Fruit fly (Drosophila melanogaster) whole organism, embryonic: ENCODE results near the gene CG31922.

Experiments
- Adf1 ChIP-seq: fragments of 200-800 bp; sonication (Bioruptor generic); IDR thresholded peaks from 2 replicates; pipeline ENCODE4 v1.3.6; 2022; ENCODE audit warnings: missing biosample characterization, missing genetic modification characterization
- B-H2 ChIP-seq: fragments of 200-800 bp; sonication (Bioruptor generic); optimal IDR thresholded peaks from 2 replicates; lab custom pipeline; 2018; ENCODE audit warnings: missing biosample characterization, mild to moderate bottlenecking, missing genetic modification characterization
- CG1024 ChIP-seq: fragments of 200-800 bp; sonication (Bioruptor generic); IDR thresholded peaks from 2 replicates; pipeline ENCODE4 v1.3.6; 2022; ENCODE audit warnings: missing biosample characterization, missing genetic modification characterization
- CG10366 ChIP-seq: fragments of 200-800 bp; sonication (Bioruptor generic); IDR thresholded peaks from 2 replicates; pipeline ENCODE4 v1.3.6; 2022; ENCODE audit warnings: missing biosample characterization, missing genetic modification characterization
- CG10565 ChIP-seq: fragments of 200-800 bp; sonication (Bioruptor generic); optimal IDR thresholded peaks from 3 replicates; lab custom pipeline; 2016; ENCODE audit warnings: missing biosample characterization, mild to moderate bottlenecking, missing genetic modification characterization
- CG1233 ChIP-seq: fragments of 200-800 bp; sonication (Bioruptor generic); optimal IDR thresholded peaks from 4 replicates; lab custom pipeline; 2018; ENCODE audit warnings: missing biosample characterization, mild to moderate bottlenecking, missing genetic modification characterization
- CG13775 ChIP-seq: fragments of 200-800 bp; sonication (Bioruptor generic); optimal IDR thresholded peaks from 3 replicates; lab custom pipeline; 2017; ENCODE audit warnings: missing biosample characterization, mild to moderate bottlenecking, missing genetic modification characterization
- CG14710 ChIP-seq: fragments of 200-800 bp; sonication (Bioruptor generic); optimal IDR thresholded peaks from 3 replicates; lab custom pipeline; 2019; ENCODE audit warnings: missing biosample characterization, mild to moderate bottlenecking, missing genetic modification characterization, moderate library complexity
- CG15011 ChIP-seq: fragments of 200-800 bp; sonication (Bioruptor generic); optimal IDR thresholded peaks from 3 replicates; lab custom pipeline; 2018; ENCODE audit warnings: missing biosample characterization, mild to moderate bottlenecking, missing genetic modification characterization
- CG15073 ChIP-seq: fragments of 200-800 bp; sonication (Bioruptor generic); optimal IDR thresholded peaks from 2 replicates; lab custom pipeline; 2016; ENCODE audit warnings: missing biosample characterization, missing genetic modification characterization
- CG16863 ChIP-seq: fragments of 200-800 bp; sonication (Bioruptor generic); optimal IDR thresholded peaks from 3 replicates; lab custom pipeline; 2016; ENCODE audit warnings: missing biosample characterization, missing genetic modification characterization
- CG17186 ChIP-seq: fragments of 200-800 bp; sonication (Bioruptor generic); optimal IDR thresholded peaks from 3 replicates; lab custom pipeline; 2017; ENCODE audit warnings: missing biosample characterization, missing genetic modification reagents, missing genetic modification characterization
- CG2129 ChIP-seq: fragments of 200-800 bp; sonication (Bioruptor generic); IDR thresholded peaks from 2 replicates; pipeline ENCODE4 v1.3.6; 2022; ENCODE audit warnings: missing biosample characterization, missing genetic modification characterization; ENCODE audit not compliant: partially characterized antibody
- CG30431 ChIP-seq: fragments of 200-800 bp; sonication (Bioruptor generic); optimal IDR thresholded peaks from 2 replicates; lab custom pipeline; 2017; ENCODE audit warnings: missing biosample characterization, missing genetic modification characterization
- CG31224 ChIP-seq: fragments of 200-800 bp; sonication (Bioruptor generic); IDR thresholded peaks from 2 replicates; pipeline ENCODE4 v1.3.6; 2022; ENCODE audit warnings: missing biosample characterization, missing genetic modification characterization
- CG31441 ChIP-seq: fragments of 200-800 bp; sonication (Bioruptor generic); IDR thresholded peaks from 2 replicates; pipeline ENCODE4 v1.3.6; 2022; ENCODE audit warnings: missing biosample characterization, missing genetic modification characterization
- CG33557 ChIP-seq: fragments of 200-800 bp; sonication (Bioruptor generic); optimal IDR thresholded peaks from 2 replicates; lab custom pipeline; 2019; ENCODE audit warnings: missing biosample characterization, mild to moderate bottlenecking, missing genetic modification characterization, moderate library complexity
- CG5245 ChIP-seq: fragments of 200-800 bp; sonication (Bioruptor generic); optimal IDR thresholded peaks from 3 replicates; lab custom pipeline; 2016; ENCODE audit warnings: missing biosample characterization, missing genetic modification characterization
- CG6791 ChIP-seq: fragments of 200-800 bp; sonication (Bioruptor generic); IDR thresholded peaks from 3 replicates; pipeline ENCODE4 v1.3.6; 2022; ENCODE audit warnings: missing biosample characterization, missing genetic modification characterization; ENCODE audit not compliant: partially characterized antibody
- CG7271 ChIP-seq: fragments of 200-800 bp; sonication (Bioruptor generic); optimal IDR thresholded peaks from 2 replicates; lab custom pipeline; 2018; ENCODE audit warnings: missing biosample characterization, mild to moderate bottlenecking, missing genetic modification characterization, moderate library complexity
- Camta ChIP-seq: fragments of 200-800 bp; sonication (Bioruptor generic); optimal IDR thresholded peaks from 2 replicates; lab custom pipeline; 2016; ENCODE audit warnings: missing biosample characterization, missing genetic modification characterization
- Dbx ChIP-seq: fragments of 200-800 bp; sonication (Bioruptor generic); IDR thresholded peaks from 3 replicates; pipeline ENCODE4 v1.3.6; 2022; ENCODE audit warnings: missing biosample characterization, missing genetic modification characterization
- Doc2 ChIP-seq: fragments of 200-800 bp; sonication (Bioruptor generic); IDR thresholded peaks from 2 replicates; pipeline ENCODE4 v1.3.6; 2022; ENCODE audit warnings: missing biosample characterization, missing genetic modification characterization
- Dp ChIP-seq: fragments of 200-800 bp; sonication (Bioruptor generic); optimal IDR thresholded peaks from 2 replicates; lab custom pipeline; 2018; ENCODE audit warnings: missing biosample characterization, mild to moderate bottlenecking, missing genetic modification characterization, moderate library complexity
- Ets65A ChIP-seq: fragments of 200-800 bp; sonication (Bioruptor generic); peaks from one replicate; lab custom pipeline; 2016; ENCODE audit warnings: missing biosample characterization, missing genetic modification characterization
- HHEX ChIP-seq: fragments of 200-800 bp; sonication (Bioruptor generic); optimal IDR thresholded peaks from 3 replicates; lab custom pipeline; 2017; ENCODE audit warnings: missing biosample characterization, mild to moderate bottlenecking, missing genetic modification characterization, missing genetic modification reagents
- NC2α ChIP-seq: fragments of 200-800 bp; sonication (Bioruptor generic); optimal IDR thresholded peaks from 2 replicates; lab custom pipeline; 2016; ENCODE audit warnings: missing biosample characterization, missing genetic modification characterization
- Neu2 ChIP-seq: fragments of 200-800 bp; sonication (Bioruptor generic); optimal IDR thresholded peaks from 3 replicates; lab custom pipeline; 2016; ENCODE audit warnings: missing biosample characterization, missing genetic modification characterization, borderline replicate concordance
- Nf-YA ChIP-seq: fragments of 200-800 bp; sonication (Bioruptor generic); IDR thresholded peaks from 2 replicates; pipeline ENCODE4 v1.3.6; 2022; ENCODE audit warnings: missing biosample characterization, missing genetic modification characterization
- Trl ChIP-seq, 3 experiments: fragments of >200 bp in 2 of 3; fragments of 200-800 bp in 1 of 3; sonication (Bioruptor generic) in 1 of 3; optimal IDR thresholded peaks; 2 replicates in 1 of 3; 3 replicates in 2 of 3; lab custom pipeline; 2016 to 2017; ENCODE audit warnings: missing biosample characterization in 1 of 3, missing genetic modification characterization in 1 of 3
- Usf ChIP-seq: fragments of 200-800 bp; sonication (Bioruptor generic); optimal IDR thresholded peaks from 2 replicates; lab custom pipeline; 2017; ENCODE audit warnings: missing genotype, missing biosample characterization, missing genetic modification characterization
- bsh ChIP-seq, 2 experiments: fragments of 200-800 bp; sonication (Bioruptor generic); optimal IDR thresholded peaks; 2 replicates each; lab custom pipeline; 2017 to 2018; ENCODE audit warnings: mild to moderate bottlenecking in 2 of 2, missing biosample characterization in 2 of 2, missing genetic modification characterization in 2 of 2, moderate library complexity in 1 of 2
- btn ChIP-seq: fragments of 200-800 bp; sonication (Bioruptor generic); optimal IDR thresholded peaks from 2 replicates; lab custom pipeline; 2016; ENCODE audit warnings: missing biosample characterization, missing genetic modification characterization
- croc ChIP-seq: fragments of 200-800 bp; sonication (Bioruptor generic); conservative IDR thresholded peaks from 3 replicates; pipeline ENCODE4 v1.3.6; 2022; ENCODE audit warnings: missing biosample characterization, missing genetic modification characterization
- crol ChIP-seq: fragments of 200-800 bp; sonication (Bioruptor generic); IDR thresholded peaks from 2 replicates; pipeline ENCODE4 v1.3.6; 2022; ENCODE audit warnings: missing biosample characterization, missing genetic modification characterization
- dpn ChIP-seq, 2 experiments: fragments of 200-800 bp; sonication (Bioruptor generic); optimal IDR thresholded peaks; 3 replicates each; lab custom pipeline; 2016; ENCODE audit warnings: missing biosample characterization in 2 of 2, missing genetic modification characterization in 2 of 2
- fd102C ChIP-seq: fragments of 200-800 bp; sonication (Bioruptor generic); optimal IDR thresholded peaks from 2 replicates; lab custom pipeline; 2018; ENCODE audit warnings: missing biosample characterization, mild to moderate bottlenecking, missing genetic modification characterization, moderate library complexity
- ken ChIP-seq: fragments of 200-800 bp; sonication (Bioruptor generic); IDR thresholded peaks from 3 replicates; pipeline ENCODE4 v1.3.6; 2022; ENCODE audit warnings: missing biosample characterization, missing genetic modification characterization
- oc ChIP-seq: fragments of 200-800 bp; sonication (Bioruptor generic); optimal IDR thresholded peaks from 2 replicates; lab custom pipeline; 2018; ENCODE audit warnings: missing biosample characterization, mild to moderate bottlenecking, missing genetic modification characterization, moderate library complexity
- salm ChIP-seq: fragments of 200-800 bp; sonication (Bioruptor generic); optimal IDR thresholded peaks from 2 replicates; lab custom pipeline; 2018; ENCODE audit warnings: missing biosample characterization, mild to moderate bottlenecking, missing genetic modification characterization
- schlank ChIP-seq: fragments of 200-800 bp; sonication (Bioruptor generic); optimal IDR thresholded peaks from 2 replicates; lab custom pipeline; 2018; ENCODE audit warnings: missing biosample characterization, mild to moderate bottlenecking, missing genetic modification characterization
- sens-2 ChIP-seq: fragments of 200-800 bp; sonication (Bioruptor generic); IDR thresholded peaks from 2 replicates; pipeline ENCODE4 v1.3.6; 2022; ENCODE audit warnings: missing biosample characterization, missing genetic modification characterization
- so ChIP-seq: fragments of 200-800 bp; sonication (Bioruptor generic); IDR thresholded peaks from 3 replicates; pipeline ENCODE4 v1.3.6; 2022; ENCODE audit warnings: missing biosample characterization, missing genetic modification characterization
- sob ChIP-seq: fragments of 200-800 bp; sonication (Bioruptor generic); IDR thresholded peaks from 2 replicates; pipeline ENCODE4 v1.3.6; 2022; ENCODE audit warnings: missing biosample characterization, missing genetic modification characterization
- tll ChIP-seq, 2 experiments: fragments of 200-800 bp in 1 of 2; fragments of >200 bp in 1 of 2; sonication (Bioruptor generic) in 1 of 2; optimal IDR thresholded peaks; 2 replicates each; lab custom pipeline; 2017 to 2019; ENCODE audit warnings: missing biosample characterization in 2 of 2, missing genetic modification characterization in 2 of 2, mild to moderate bottlenecking in 1 of 2, moderate library complexity in 1 of 2
- zen2 ChIP-seq: fragments of 200-800 bp; sonication (Bioruptor generic); IDR thresholded peaks from 3 replicates; pipeline ENCODE4 v1.3.6; 2022; ENCODE audit warnings: missing biosample characterization, missing genetic modification characterization; ENCODE audit not compliant: partially characterized antibody
- zfh1 ChIP-seq: fragments of 200-800 bp; sonication (Bioruptor generic); IDR thresholded peaks from 3 replicates; pipeline ENCODE4 v1.3.6; 2022; ENCODE audit warnings: missing biosample characterization, missing genetic modification characterization

CG31922 gene

dm6 chr2L:1128932-1129887 lies 40.8 kb upstream of the CG31922 start, which contains the start of the genes Pino and TBC1D23 (continued):
- TF ChIP-seq zfh1 (GFP tag; lab: Robert Waterston, UW) (peak; percentile 65; the same call in 2 of the 3 replicates), sob (GFP tag; lab: Robert Waterston, UW) (peak; percentile 71), zen2 (0 out of 3 replicates have a peak, but pooled peaks have one; percentile 42), CG31441 (peak; percentile 84), HHEX (GFP tag; lab: Kevin White, UChicago) (peak; percentile 46), schlank (no peak), Nf-YA (GFP tag; lab: Robert Waterston, UW) (no peak), oc (tag; lab: Kevin White, UChicago) (no peak), CG31224 (GFP tag; lab: Robert Waterston, UW) (peak; percentile 61), CG10366 (GFP tag; lab: Robert Waterston, UW) (peak; percentile 79), sens-2 (GFP tag; lab: Robert Waterston, UW) (no peak), ken (GFP tag; lab: Robert Waterston, UW) (peak; percentile 72; the same call in 1 of the 3 replicates), dpn (GFP tag; optimal IDR thresholded peaks at IDR 0.05; lab: Kevin White, UChicago) (peak; percentile 43 to 79), Dp (GFP tag; lab: Kevin White, UChicago) (peak; percentile 5), Neu2 (GFP tag; lab: Kevin White, UChicago) (no peak), CG5245 (GFP tag; lab: Kevin White, UChicago) (peak; percentile 49), CG1024 (0 out of 2 replicates have a peak, but pooled peaks have one; percentile 34), CG13775 (GFP tag; lab: Kevin White, UChicago) (peak; percentile 75), crol (GFP tag; lab: Robert Waterston, UW) (peak; percentile 88), CG15073 (GFP tag; lab: Kevin White, UChicago) (no peak), CG14710 (peak; percentile 76), fd102C (GFP tag; lab: Kevin White, UChicago) (no peak), so (GFP tag; lab: Robert Waterston, UW) (peak; percentile 69; the same call in 1 of the 3 replicates), tll (GFP tag; optimal IDR thresholded peaks at IDR 0.05; lab: Kevin White, UChicago) (no peak), Doc2 (GFP tag; lab: Robert Waterston, UW) (no peak), Ets65A (GFP tag; lab: Kevin White, UChicago) (peak; percentile 94), Dbx (GFP tag; lab: Robert Waterston, UW) (peak; percentile 84), Camta (GFP tag; lab: Kevin White, UChicago) (peak; percentile 26), NC2α (no peak), B-H2 (GFP tag; lab: Kevin White, UChicago) (peak; percentile 57), Trl (optimal IDR thresholded peaks at IDR 0.05; lab: Kevin White, UChicago) (no peak), Trl (GFP tag; optimal IDR thresholded peaks at IDR 0.05; lab: Kevin White, UChicago) (peak; percentile 2), CG15011 (GFP tag; lab: Kevin White, UChicago) (no peak), btn (GFP tag; lab: Kevin White, UChicago) (no peak), CG30431 (GFP tag; lab: Kevin White, UChicago) (peak; percentile 48), bsh (GFP tag; optimal IDR thresholded peaks at IDR 0.05; lab: Kevin White, UChicago) (peak in 1 of 2 experiments; percentile 65), Usf (peak; percentile 35), croc (GFP tag; lab: Robert Waterston, UW) (peak; percentile 60), CG17186 (GFP tag; lab: Kevin White, UChicago) (peak; percentile 69), salm (tag; lab: Kevin White, UChicago) (no peak), Adf1 (peak; percentile 17; the same call in 1 of the 2 replicates), CG7271 (tag; lab: Kevin White, UChicago) (no peak), CG1233 (GFP tag; lab: Kevin White, UChicago) (peak; percentile 53), CG33557 (GFP tag; lab: Kevin White, UChicago) (peak; percentile 57), CG6791 (GFP tag; lab: Robert Waterston, UW) (peak; percentile 56; the same call in 1 of the 3 replicates), CG2129 (GFP tag; lab: Robert Waterston, UW) (peak; percentile 41; the same call in 1 of the 2 replicates), CG10565 (no peak), CG16863 (GFP tag; lab: Kevin White, UChicago) (no peak)
